Worm (Caenorhabditis elegans) whole organism, L2 larva: ENCODE data around the gene str-3.
A peak's percentile ranks its signal among the peaks of the same experiment; 100 is the strongest.

ENCODE experiments used
- C34F6.9 ChIP-seq: fragments of 150-350 bp; optimal IDR thresholded peaks from 2 replicates; lab custom pipeline; 2014; ENCODE audit warnings: missing biosample characterization, missing genetic modification characterization
- F13H6.1 ChIP-seq: sonication (generic microtip); optimal IDR thresholded peaks from 2 replicates; lab custom pipeline; 2016; ENCODE audit warnings: missing genetic modification characterization, missing compliant biosample characterization
- R02D3.7 ChIP-seq: fragments of 150-350 bp; optimal IDR thresholded peaks from 2 replicates; lab custom pipeline; 2014; ENCODE audit warnings: missing biosample characterization, missing genetic modification characterization
- ZK546.5 ChIP-seq: sonication (generic microtip); optimal IDR thresholded peaks from 2 replicates; lab custom pipeline; 2017; ENCODE audit warnings: missing biosample characterization, missing genetic modification characterization
- alr-1 ChIP-seq: fragments of 150-350 bp; optimal IDR thresholded peaks from 2 replicates; lab custom pipeline; 2014; ENCODE audit warnings: missing biosample characterization, missing genetic modification characterization
- aly-2 ChIP-seq: fragments of 150-350 bp; optimal IDR thresholded peaks from 2 replicates; lab custom pipeline; 2014; ENCODE audit warnings: missing biosample characterization, missing genetic modification characterization
- ama-1 ChIP-seq: fragments of 150-350 bp; optimal IDR thresholded peaks from 2 replicates; lab custom pipeline; 2018; ENCODE audit warnings: inconsistent platforms
- blmp-1 ChIP-seq: sonication (generic microtip); optimal IDR thresholded peaks from 2 replicates; lab custom pipeline; 2017; ENCODE audit warnings: missing genetic modification characterization, mild to moderate bottlenecking, missing compliant biosample characterization, antibody characterized with exemption, moderate library complexity; ENCODE audit not compliant: insufficient read depth
- ceh-82 ChIP-seq: fragments of 150-350 bp; optimal IDR thresholded peaks from 2 replicates; lab custom pipeline; 2014; ENCODE audit warnings: missing biosample characterization, missing genetic modification characterization
- crh-2 ChIP-seq: sonication (generic microtip); optimal IDR thresholded peaks from 2 replicates; lab custom pipeline; 2017; ENCODE audit warnings: missing biosample characterization, missing genetic modification characterization
- dmd-4 ChIP-seq: sonication (generic microtip); optimal IDR thresholded peaks from 2 replicates; lab custom pipeline; 2017; ENCODE audit warnings: missing biosample characterization, missing genetic modification characterization
- egl-27 ChIP-seq: sonication (generic microtip); optimal IDR thresholded peaks from 3 replicates; lab custom pipeline; 2017; ENCODE audit warnings: missing biosample characterization, missing genetic modification reagents, missing genetic modification characterization
- elt-1 ChIP-seq: fragments of 150-350 bp; optimal IDR thresholded peaks from 2 replicates; lab custom pipeline; 2014; ENCODE audit warnings: missing biosample characterization, missing genetic modification characterization
- elt-3 ChIP-seq: sonication (generic microtip); optimal IDR thresholded peaks from 2 replicates; lab custom pipeline; 2017; ENCODE audit warnings: missing biosample characterization, missing genetic modification characterization
- fos-1 ChIP-seq: fragments of 150-350 bp; optimal IDR thresholded peaks from 2 replicates; lab custom pipeline; 2014; ENCODE audit warnings: missing biosample characterization, missing genetic modification characterization
- gmeb-1 ChIP-seq: fragments of 150-350 bp; optimal IDR thresholded peaks from 2 replicates; lab custom pipeline; 2014; ENCODE audit warnings: missing biosample characterization, missing genetic modification characterization
- lin-11 ChIP-seq: fragments of 150-350 bp; sonication (generic microtip); optimal IDR thresholded peaks from 2 replicates; lab custom pipeline; 2014; ENCODE audit warnings: missing biosample characterization, missing genetic modification characterization, inconsistent platforms, mixed read lengths
- lin-13 ChIP-seq: fragments of 150-350 bp; optimal IDR thresholded peaks from 2 replicates; lab custom pipeline; 2014; ENCODE audit warnings: missing biosample characterization, missing genetic modification reagents, missing genetic modification characterization
- lin-39 ChIP-seq: fragments of 150-350 bp; optimal IDR thresholded peaks from 2 replicates; lab custom pipeline; 2014; ENCODE audit warnings: missing biosample characterization, missing genetic modification reagents, missing genetic modification characterization
- lsy-2 ChIP-seq, 2 experiments: fragments of 150-350 bp in 1 of 2; sonication (generic microtip) in 1 of 2; optimal IDR thresholded peaks; 2 replicates each; lab custom pipeline; 2014 to 2017; ENCODE audit warnings: missing biosample characterization in 2 of 2, missing genetic modification characterization in 2 of 2
- mab-5 ChIP-seq: fragments of 150-350 bp; optimal IDR thresholded peaks from 2 replicates; lab custom pipeline; 2014; ENCODE audit warnings: missing biosample characterization, missing genetic modification characterization
- mbf-1 ChIP-seq: sonication (generic microtip); optimal IDR thresholded peaks from 2 replicates; lab custom pipeline; 2017; ENCODE audit warnings: missing biosample characterization, missing genetic modification characterization
- mdl-1 ChIP-seq, 2 experiments: fragments of 150-350 bp in 1 of 2; sonication (generic microtip) in 1 of 2; optimal IDR thresholded peaks; 2 replicates each; lab custom pipeline; 2017; ENCODE audit warnings: missing biosample characterization in 2 of 2, missing genetic modification characterization in 2 of 2
- nhr-11 ChIP-seq: fragments of 150-350 bp; optimal IDR thresholded peaks from 2 replicates; lab custom pipeline; 2014; ENCODE audit warnings: missing biosample characterization, missing genetic modification characterization
- nhr-12 ChIP-seq: fragments of 150-350 bp; optimal IDR thresholded peaks from 2 replicates; lab custom pipeline; 2014; ENCODE audit warnings: missing biosample characterization, missing genetic modification characterization
- nhr-129 ChIP-seq: fragments of 150-350 bp; optimal IDR thresholded peaks from 2 replicates; lab custom pipeline; 2014; ENCODE audit warnings: missing biosample characterization, missing genetic modification characterization
- nhr-21 ChIP-seq: fragments of 150-350 bp; optimal IDR thresholded peaks from 2 replicates; lab custom pipeline; 2014; ENCODE audit warnings: missing biosample characterization, missing genetic modification characterization
- nhr-23 ChIP-seq: fragments of 150-350 bp; optimal IDR thresholded peaks from 2 replicates; lab custom pipeline; 2014; ENCODE audit warnings: missing biosample characterization, missing genetic modification reagents, missing genetic modification characterization
- nhr-237 ChIP-seq: fragments of 150-350 bp; optimal IDR thresholded peaks from 2 replicates; lab custom pipeline; 2014; ENCODE audit warnings: missing biosample characterization, missing genetic modification characterization
- nhr-6 ChIP-seq: fragments of 150-350 bp; optimal IDR thresholded peaks from 2 replicates; lab custom pipeline; 2014; ENCODE audit warnings: missing biosample characterization, missing genetic modification characterization
- peb-1 ChIP-seq: fragments of 150-350 bp; optimal IDR thresholded peaks from 2 replicates; lab custom pipeline; 2014; ENCODE audit warnings: missing biosample characterization, missing genetic modification characterization
- sem-4 ChIP-seq: fragments of 150-350 bp; optimal IDR thresholded peaks from 2 replicates; lab custom pipeline; 2014; ENCODE audit warnings: missing biosample characterization, missing genetic modification reagents, missing genetic modification characterization
- skn-1 ChIP-seq: sonication (generic microtip); optimal IDR thresholded peaks from 2 replicates; lab custom pipeline; 2017; ENCODE audit warnings: missing biosample characterization, missing genetic modification characterization
- sma-9 ChIP-seq, 2 experiments: fragments of 150-350 bp in 1 of 2; sonication (generic microtip) in 1 of 2; optimal IDR thresholded peaks; 2 replicates each; lab custom pipeline; 2014 to 2016; ENCODE audit warnings: missing genetic modification characterization in 2 of 2, mild to moderate bottlenecking in 1 of 2, missing biosample characterization in 1 of 2, missing compliant biosample characterization in 1 of 2, missing genetic modification reagents in 1 of 2, moderate library complexity in 1 of 2
- snpc-4 ChIP-seq: fragments of 150-350 bp; optimal IDR thresholded peaks from 2 replicates; lab custom pipeline; 2014; ENCODE audit warnings: missing biosample characterization, missing genetic modification characterization
- unc-39 ChIP-seq: fragments of 150-350 bp; optimal IDR thresholded peaks from 2 replicates; lab custom pipeline; 2014; ENCODE audit warnings: missing biosample characterization, missing genetic modification characterization
- unc-55 ChIP-seq: fragments of 150-350 bp; sonication (generic microtip); optimal IDR thresholded peaks from 3 replicates; lab custom pipeline; 2014; ENCODE audit warnings: missing biosample characterization, missing genetic modification reagents, missing genetic modification characterization
- unc-62 ChIP-seq: fragments of 150-350 bp; optimal IDR thresholded peaks from 2 replicates; lab custom pipeline; 2014; ENCODE audit warnings: missing biosample characterization, missing genetic modification reagents, missing genetic modification characterization
- zag-1 ChIP-seq: fragments of 150-350 bp; optimal IDR thresholded peaks from 2 replicates; lab custom pipeline; 2014; ENCODE audit warnings: missing biosample characterization, missing genetic modification characterization
- ztf-1 ChIP-seq: fragments of 200-800 bp; sonication (Bioruptor generic); conservative IDR thresholded peaks from 2 replicates; pipeline ENCODE4 v1.3.6; 2022; ENCODE audit warnings: missing genetic modification characterization, missing compliant biosample characterization
- ztf-11 ChIP-seq: sonication (generic microtip); optimal IDR thresholded peaks from 2 replicates; lab custom pipeline; 2017; ENCODE audit warnings: missing biosample characterization, missing genetic modification characterization

Gene str-3

DNA sequence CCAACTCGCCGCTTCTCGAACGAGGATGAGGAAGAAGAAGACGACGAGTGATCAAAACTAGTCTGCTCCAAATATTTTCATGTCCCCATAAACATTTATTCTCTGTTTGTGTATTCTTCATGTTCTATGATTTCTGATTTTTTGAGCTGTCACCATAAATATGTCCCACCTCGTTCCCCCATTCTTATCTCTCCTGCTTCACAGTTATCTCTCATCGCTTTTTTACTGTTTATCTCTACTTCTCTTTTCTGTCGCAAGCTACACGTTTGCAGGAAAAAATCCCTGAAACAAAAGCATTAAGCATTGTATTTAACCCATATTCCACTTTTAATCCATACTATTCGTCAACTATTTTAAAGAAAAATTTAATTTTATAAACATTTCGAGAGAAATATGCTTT lies 30.6 kb upstream of the str-3 start:
- TF ChIP-seq lsy-2 (tag; optimal IDR thresholded peaks at IDR 0.05; lab: Kevin White, UChicago) (peak in 1 of 2 experiments; percentile 16), unc-55 (GFP tag; lab: Kevin White, UChicago) (peak; percentile 51), nhr-129 (tag; lab: Kevin White, UChicago) (peak; percentile 9), ceh-82 (tag; lab: Kevin White, UChicago) (no peak), unc-39 (tag; lab: Kevin White, UChicago) (no peak), fos-1 (tag; lab: Kevin White, UChicago) (peak; percentile 8)

DNA sequence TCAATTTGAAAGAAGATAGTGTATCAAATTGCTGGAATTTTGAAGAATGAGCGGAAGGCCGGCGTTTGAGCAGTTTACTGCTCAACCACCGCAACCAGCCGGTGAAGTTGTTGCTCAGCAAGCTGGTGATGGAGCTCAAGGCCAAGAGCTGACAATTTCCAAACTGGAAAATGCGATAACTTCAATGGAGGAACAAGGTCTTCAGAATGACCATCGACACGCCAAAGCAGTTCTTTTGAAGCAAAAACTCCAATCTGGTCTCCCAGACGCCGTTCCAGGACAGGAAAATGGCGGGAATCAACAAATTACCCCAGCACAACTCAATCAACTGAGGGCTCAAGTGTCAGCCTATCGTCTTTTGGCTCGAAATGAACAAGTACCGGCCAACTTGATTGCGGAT lies 25.9 kb upstream of the str-3 start:
- TF ChIP-seq sma-9 (GFP tag; optimal IDR thresholded peaks at IDR 0.05; lab: Kevin White, UChicago), result no peak
- no peak for TF ChIP-seq sma-9 (tag; optimal IDR thresholded peaks at IDR 0.05; lab: Kevin White, UChicago)
- no peak for TF ChIP-seq skn-1 (tag; lab: Kevin White, UChicago)
- TF ChIP-seq nhr-129 (tag; lab: Kevin White, UChicago), result no peak
- TF ChIP-seq egl-27 (tag; lab: Kevin White, UChicago), result no peak
- TF ChIP-seq nhr-6 (tag; lab: Kevin White, UChicago), result no peak
- TF ChIP-seq crh-2 (tag; lab: Kevin White, UChicago), result no peak
- TF ChIP-seq alr-1 (tag; lab: Kevin White, UChicago), result no peak
- TF ChIP-seq C34F6.9 (tag; lab: Kevin White, UChicago), result no peak
- no peak for TF ChIP-seq ceh-82 (tag; lab: Kevin White, UChicago)
- TF ChIP-seq aly-2 (tag; lab: Kevin White, UChicago), result no peak
- TF ChIP-seq dmd-4, result no peak
- no peak for TF ChIP-seq elt-1

DNA sequence TGAATTAATAATTGTTTCAGACTA lies 25.6 kb upstream of the str-3 start, which contains the start of gene swsn-4:
swsn-4 (plus strand) TSS at position 21 of the 24 bp plus-strand sequence.
- TF ChIP-seq ZK546.5 (tag; lab: Kevin White, UChicago) (no peak), nhr-12 (no peak), lsy-2 (tag; optimal IDR thresholded peaks at IDR 0.05; lab: Kevin White, UChicago) (no peak), zag-1 (no peak), nhr-23 (tag; lab: Kevin White, UChicago) (no peak), alr-1 (tag; lab: Kevin White, UChicago) (no peak), mbf-1 (tag; lab: Kevin White, UChicago) (no peak), sem-4 (tag; lab: Kevin White, UChicago) (no peak), blmp-1 (tag; lab: Kevin White, UChicago) (no peak), snpc-4 (tag; lab: Kevin White, UChicago) (no peak), unc-39 (tag; lab: Kevin White, UChicago) (no peak), ztf-11 (tag; lab: Kevin White, UChicago) (no peak), ztf-1 (GFP tag; lab: Robert Waterston, UW) (no peak), nhr-237 (tag; lab: Kevin White, UChicago) (no peak), mdl-1 (tag; optimal IDR thresholded peaks at IDR 0.05; lab: Kevin White, UChicago) (no peak), lin-13 (GFP tag; lab: Kevin White, UChicago) (no peak), unc-62 (GFP tag; lab: Kevin White, UChicago) (no peak), skn-1 (tag; lab: Kevin White, UChicago) (no peak)

DNA sequence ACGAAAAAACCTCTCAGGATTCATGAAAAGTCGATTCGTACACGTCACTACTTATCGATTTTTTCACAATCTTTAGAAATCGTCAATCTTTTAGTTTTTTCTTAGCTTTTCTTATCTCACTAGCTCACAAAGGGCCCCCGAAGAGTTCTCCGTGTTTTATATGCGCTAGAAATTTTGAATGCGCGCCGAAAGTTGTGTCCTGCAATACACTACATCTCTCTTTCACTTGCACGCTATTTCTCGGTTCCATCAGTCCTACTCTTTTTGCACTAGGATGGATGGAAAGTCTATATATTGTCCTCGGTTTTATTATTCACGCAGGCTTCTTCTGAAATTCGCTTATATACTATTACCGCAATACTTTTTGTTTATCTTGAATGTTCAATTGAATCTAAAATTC lies 25.4 kb upstream of the str-3 start:
- TF ChIP-seq lin-39 (no peak), skn-1 (tag; lab: Kevin White, UChicago) (no peak), lsy-2 (tag; optimal IDR thresholded peaks at IDR 0.05; lab: Kevin White, UChicago) (no peak), lin-13 (GFP tag; lab: Kevin White, UChicago) (no peak), gmeb-1 (tag; lab: Kevin White, UChicago) (peak; percentile 64), C34F6.9 (tag; lab: Kevin White, UChicago) (no peak), unc-55 (GFP tag; lab: Kevin White, UChicago) (peak; percentile 27), R02D3.7 (tag; lab: Kevin White, UChicago) (no peak), mdl-1 (tag; optimal IDR thresholded peaks at IDR 0.05; lab: Kevin White, UChicago) (no peak), nhr-12 (no peak), nhr-129 (tag; lab: Kevin White, UChicago) (peak; percentile 24)

DNA sequence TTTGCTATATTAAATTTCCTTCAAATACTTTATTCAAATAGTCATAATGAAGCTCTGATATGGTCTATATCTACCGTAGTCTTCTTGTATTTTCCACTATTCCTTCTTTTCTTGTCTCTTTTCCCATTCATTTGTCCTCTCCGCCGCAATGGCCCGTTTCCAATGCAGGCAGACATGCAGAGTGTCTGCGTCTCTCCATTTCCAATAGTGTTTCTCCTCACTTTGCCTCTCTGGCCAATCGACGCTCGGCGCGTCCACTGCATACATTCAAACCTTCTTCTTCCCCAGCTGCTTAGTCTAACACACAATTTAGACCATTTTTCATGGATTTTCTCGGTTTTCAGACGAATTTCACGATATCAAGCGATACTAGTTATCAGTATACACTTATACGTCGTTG lies 25.0 kb upstream of the str-3 start:
- TF ChIP-seq unc-55 (GFP tag; lab: Kevin White, UChicago), result peak; percentile 31
- no peak for TF ChIP-seq crh-2 (tag; lab: Kevin White, UChicago)
- TF ChIP-seq lin-11 (tag; lab: Kevin White, UChicago), result peak; percentile 16
- TF ChIP-seq fos-1 (tag; lab: Kevin White, UChicago), result no peak
- TF ChIP-seq mab-5 (tag; lab: Kevin White, UChicago), result no peak
- no peak for TF ChIP-seq nhr-11 (tag; lab: Kevin White, UChicago)
- no peak for TF ChIP-seq elt-3 (tag; lab: Kevin White, UChicago)
- no peak for TF ChIP-seq ztf-11 (tag; lab: Kevin White, UChicago)
- no peak for TF ChIP-seq nhr-6 (tag; lab: Kevin White, UChicago)
- no peak for TF ChIP-seq nhr-21 (tag; lab: Kevin White, UChicago)
- TF ChIP-seq nhr-23 (tag; lab: Kevin White, UChicago), result no peak
- TF ChIP-seq zag-1, result peak; percentile 38
- peak; percentile 44 for TF ChIP-seq sem-4 (tag; lab: Kevin White, UChicago)
- TF ChIP-seq ztf-1 (GFP tag; lab: Robert Waterston, UW), result no peak
- TF ChIP-seq lsy-2 (tag; optimal IDR thresholded peaks at IDR 0.05; lab: Kevin White, UChicago), result peak in 1 of 2 experiments; percentile 70
- TF ChIP-seq nhr-129 (tag; lab: Kevin White, UChicago), result peak; percentile 50
- no peak for TF ChIP-seq F13H6.1 (tag; lab: Kevin White, UChicago)
- TF ChIP-seq ama-1 (lab: Kevin White, UChicago), result no peak
- peak; percentile 1 for TF ChIP-seq sma-9 (GFP tag; optimal IDR thresholded peaks at IDR 0.05; lab: Kevin White, UChicago)
- no peak for TF ChIP-seq sma-9 (tag; optimal IDR thresholded peaks at IDR 0.05; lab: Kevin White, UChicago)
- no peak for TF ChIP-seq peb-1 (tag; lab: Kevin White, UChicago)
- no peak for TF ChIP-seq C34F6.9 (tag; lab: Kevin White, UChicago)
